Fruit fly (Drosophila melanogaster) whole organism, adult: ENCODE measurements around the gene org-1.

Source experiments
- kay ChIP-seq: fragments of 200-800 bp; sonication (Bioruptor generic); peaks from one replicate; lab custom pipeline; 2016; ENCODE audit warnings: missing biosample characterization, missing genetic modification characterization, borderline replicate concordance
- toe ChIP-seq: fragments of 200-800 bp; sonication (Bioruptor generic); optimal IDR thresholded peaks from 2 replicates; lab custom pipeline; 2016; ENCODE audit warnings: missing biosample characterization, missing genetic modification characterization

DNA sequence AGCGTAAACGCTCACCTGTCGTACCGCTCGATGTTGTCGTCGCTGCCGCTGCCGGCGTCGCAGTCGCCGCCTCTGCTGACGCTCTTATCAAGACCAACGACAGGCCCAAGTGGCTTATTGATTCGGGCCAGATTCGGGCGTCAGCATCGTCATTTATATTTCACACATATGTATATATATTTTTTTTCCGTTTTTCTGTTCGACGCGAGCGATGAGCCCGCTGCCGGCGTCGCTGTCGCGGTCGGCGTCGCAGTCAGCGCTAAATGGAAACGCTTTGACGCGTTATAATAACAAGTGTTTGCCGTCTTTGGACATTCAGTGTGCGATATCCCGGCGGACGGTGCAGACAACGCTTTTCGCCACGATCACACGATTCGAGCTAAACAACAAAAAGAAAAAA lies 47.2 kb upstream of the org-1 start:
- TF ChIP-seq kay (no peak), toe (no peak)
